Worm (Caenorhabditis elegans): ENCODE measurements around the gene T02C1.2.

The T02C1.2 gene

ce11 chrIII:9239983-9240382 lies 10.8 kb upstream of the T02C1.2 start, which contains the start of gene saeg-2:
Gene saeg-2, plus strand, starts transcription at chrIII:9240363.
- TF ChIP-seq unc-62 (GFP tag; optimal IDR thresholded peaks at IDR 0.05) (no peak), elt-1 (tag; optimal IDR thresholded peaks at IDR 0.05) (no peak), ceh-82 (tag; optimal IDR thresholded peaks at IDR 0.05) (no peak), jun-1 (tag; optimal IDR thresholded peaks at IDR 0.05) (peak; percentile 19), mdl-1 (tag; optimal IDR thresholded peaks at IDR 0.05) (no peak), nhr-25 (tag; optimal IDR thresholded peaks at IDR 0.05) (peak; percentile 7), snpc-4 (tag; optimal IDR thresholded peaks at IDR 0.05) (peak; percentile 19), nhr-77 (tag; optimal IDR thresholded peaks at IDR 0.05) (no peak), pha-4 (tag; optimal IDR thresholded peaks at IDR 0.05) (peak; percentile 55), skn-1 (tag; optimal IDR thresholded peaks at IDR 0.05) (peak; percentile 6), tbx-2 (tag; optimal IDR thresholded peaks at IDR 0.05) (no peak), nfya-1 (tag; optimal IDR thresholded peaks at IDR 0.05; ENCODE audit: insufficient read depth) (peak; percentile 58), lin-39 (tag; optimal IDR thresholded peaks at IDR 0.05) (no peak), elt-2 (tag; optimal IDR thresholded peaks at IDR 0.05) (peak; percentile 49), eor-1 (tag; optimal IDR thresholded peaks at IDR 0.05) (no peak), ztf-4 (tag; optimal IDR thresholded peaks at IDR 0.05) (no peak), ceh-16 (tag; optimal IDR thresholded peaks at IDR 0.05) (no peak), hmg-11 (tag; optimal IDR thresholded peaks at IDR 0.05) (peak; percentile 90), mml-1 (tag; optimal IDR thresholded peaks at IDR 0.05) (no peak), ceh-9 (tag; optimal IDR thresholded peaks at IDR 0.05) (no peak)

DNA sequence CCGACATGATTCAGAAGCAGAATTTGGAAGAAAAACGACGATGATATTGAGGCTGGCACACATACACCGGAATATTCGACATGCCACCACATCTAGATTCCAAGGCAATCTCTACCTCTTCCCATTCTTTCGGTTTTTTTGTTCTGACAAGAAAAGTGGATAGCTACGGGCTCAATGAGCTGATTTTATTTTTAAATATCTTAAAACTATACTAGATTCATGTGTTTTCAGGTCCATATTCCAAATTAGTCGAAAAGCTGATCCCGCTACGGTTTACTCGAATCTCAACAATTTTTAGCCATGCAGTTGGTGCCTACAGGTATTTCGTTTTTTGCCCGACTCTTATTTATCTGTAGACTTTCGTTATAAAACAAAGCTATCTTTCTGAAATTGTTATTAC lies 8.2 kb upstream of the T02C1.2 start, which contains the start of gene dat-1:
TSS of gene dat-1 (plus strand) at position 301 of the 400 bp plus-strand sequence.
- TF ChIP-seq ztf-4 (tag; optimal IDR thresholded peaks at IDR 0.05) (no peak), ceh-28 (tag; optimal IDR thresholded peaks at IDR 0.05) (no peak), fkh-2 (tag; optimal IDR thresholded peaks at IDR 0.05) (no peak), hmg-11 (tag; optimal IDR thresholded peaks at IDR 0.05) (no peak), skn-1 (tag; optimal IDR thresholded peaks at IDR 0.05) (no peak), egl-27 (tag; optimal IDR thresholded peaks at IDR 0.05) (no peak), ZK546.5 (tag; optimal IDR thresholded peaks at IDR 0.05) (no peak), pha-4 (tag; optimal IDR thresholded peaks at IDR 0.05) (no peak), nhr-237 (tag; optimal IDR thresholded peaks at IDR 0.05) (no peak), jun-1 (tag; optimal IDR thresholded peaks at IDR 0.05) (no peak), elt-2 (tag; optimal IDR thresholded peaks at IDR 0.05) (no peak), daf-12 (tag; optimal IDR thresholded peaks at IDR 0.05) (no peak), snpc-4 (tag; optimal IDR thresholded peaks at IDR 0.05) (no peak), nhr-23 (tag; optimal IDR thresholded peaks at IDR 0.05) (no peak), nhr-28 (tag; optimal IDR thresholded peaks at IDR 0.05) (no peak), tbx-2 (tag; optimal IDR thresholded peaks at IDR 0.05) (no peak), elt-1 (tag; optimal IDR thresholded peaks at IDR 0.05) (no peak)

DNA sequence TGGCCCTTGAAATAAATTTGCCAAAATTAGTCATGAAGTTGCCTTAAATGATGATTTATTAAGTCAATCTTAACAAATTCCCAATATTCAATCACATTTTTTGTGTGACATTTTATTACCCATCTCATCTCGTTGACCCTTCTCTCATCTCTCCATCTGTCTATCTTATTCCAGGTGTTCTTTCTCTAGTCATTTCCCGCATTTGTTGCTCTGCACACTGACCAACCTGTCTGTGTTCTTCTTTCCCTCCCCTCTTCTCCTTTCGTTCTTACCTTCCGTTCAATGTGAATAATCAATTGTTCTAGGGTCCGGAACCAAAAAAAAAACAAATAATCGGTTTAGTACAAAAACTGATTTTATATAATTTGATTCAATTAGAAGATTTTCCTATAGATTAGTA lies 3.6 kb upstream of the T02C1.2 start, which contains the start of gene T02C1.1:
TSS of gene T02C1.1 (plus strand) at position 305 of the 400 bp plus-strand sequence.
- TF ChIP-seq ZK546.5 (tag; optimal IDR thresholded peaks at IDR 0.05), result no peak

ce11 chrIII:9254988-9255387 lies 4.2 kb downstream of the T02C1.2 start:
- no peak for TF ChIP-seq mml-1 (tag; optimal IDR thresholded peaks at IDR 0.05)
- no peak for TF ChIP-seq egl-27 (tag; optimal IDR thresholded peaks at IDR 0.05)
- peak; percentile 26 for TF ChIP-seq jun-1 (tag; optimal IDR thresholded peaks at IDR 0.05)
- peak; percentile 51 for TF ChIP-seq pqm-1 (tag; optimal IDR thresholded peaks at IDR 0.05)
- no peak for TF ChIP-seq ZK546.5 (tag; optimal IDR thresholded peaks at IDR 0.05)
- TF ChIP-seq elt-2 (tag; optimal IDR thresholded peaks at IDR 0.05), result peak; percentile 81
- no peak for TF ChIP-seq nhr-77 (tag; optimal IDR thresholded peaks at IDR 0.05)

DNA sequence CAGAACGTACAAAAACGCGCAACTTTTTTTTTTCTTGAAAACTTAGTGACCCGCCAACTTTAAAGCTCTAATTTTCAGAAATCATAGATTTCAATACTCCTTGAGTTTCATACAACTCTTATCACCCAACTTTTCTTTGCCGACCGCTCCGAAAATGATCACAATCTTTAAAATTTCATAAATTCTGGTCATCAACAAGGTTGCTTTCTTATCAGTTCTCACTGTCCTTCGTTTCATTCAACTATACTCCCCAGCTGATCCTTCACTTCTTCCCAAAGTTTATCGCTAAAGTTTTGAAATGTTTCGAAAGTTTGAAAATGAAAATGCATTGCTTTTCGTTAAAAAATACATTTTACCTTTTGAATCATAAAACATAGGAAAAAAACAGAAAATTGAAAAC lies 5.0 kb downstream of the T02C1.2 start:
- TF ChIP-seq ceh-16 (tag; optimal IDR thresholded peaks at IDR 0.05) (no peak), egl-27 (tag; optimal IDR thresholded peaks at IDR 0.05) (no peak), pqm-1 (tag; optimal IDR thresholded peaks at IDR 0.05) (peak; percentile 72), ceh-82 (tag; optimal IDR thresholded peaks at IDR 0.05) (no peak), elt-2 (tag; optimal IDR thresholded peaks at IDR 0.05) (peak; percentile 83), elt-3 (tag; optimal IDR thresholded peaks at IDR 0.05) (no peak), pha-4 (tag; optimal IDR thresholded peaks at IDR 0.05) (peak; percentile 15)

DNA sequence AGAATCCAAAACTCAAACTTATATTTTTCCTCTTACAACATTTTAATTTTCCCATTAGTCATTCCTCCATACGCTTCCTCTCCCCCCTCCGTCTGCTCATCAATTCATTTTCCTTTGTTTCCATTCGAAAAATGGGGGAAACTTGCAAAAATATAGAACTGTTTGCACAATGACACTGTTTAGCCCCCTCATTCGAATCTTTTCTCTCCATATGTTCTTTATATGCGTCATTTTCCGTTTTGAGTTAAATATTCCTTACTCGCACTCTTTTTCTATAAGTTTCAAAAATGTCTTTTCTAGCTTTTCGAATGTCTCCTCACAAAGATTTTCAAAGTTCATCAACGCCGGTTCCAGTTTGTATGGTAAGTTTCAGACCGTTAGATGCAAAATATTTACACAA lies 6.1 kb downstream of the T02C1.2 start, which contains the start of gene M01A8.1:
TSS of gene M01A8.1 (plus strand) at position 301 of the 400 bp plus-strand sequence.
- TF ChIP-seq egl-5 (tag; optimal IDR thresholded peaks at IDR 0.05), result no peak
- TF ChIP-seq R02D3.7 (tag; optimal IDR thresholded peaks at IDR 0.05), result no peak
- no peak for TF ChIP-seq ama-1 (optimal IDR thresholded peaks at IDR 0.05)
- no peak for TF ChIP-seq nhr-25 (tag; optimal IDR thresholded peaks at IDR 0.05)
- no peak for TF ChIP-seq lsy-12 (tag; optimal IDR thresholded peaks at IDR 0.05)
